Worm (Caenorhabditis elegans): Measurements from ENCODE around the gene C50F4.8.

The C50F4.8 gene

DNA sequence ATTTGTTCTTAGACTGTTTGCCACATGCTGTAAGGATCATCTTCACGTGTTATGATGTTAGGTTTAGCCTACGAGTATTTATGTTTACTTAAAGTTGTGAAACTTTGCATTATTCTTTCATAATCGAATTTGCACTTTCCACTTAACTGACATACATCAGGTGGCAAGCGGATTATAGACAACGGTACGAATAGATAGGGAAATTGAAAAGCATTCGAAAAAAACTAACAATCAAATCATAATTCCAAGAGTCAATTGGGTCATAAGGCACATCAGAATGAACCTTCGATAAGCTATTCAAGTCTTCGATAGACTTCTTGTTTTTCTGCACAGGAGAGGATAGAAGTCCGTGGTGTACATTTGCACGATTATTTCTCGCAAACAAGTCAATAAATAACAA, 26.2 kb downstream of the C50F4.8 start (continued):
- no peak for TF ChIP-seq arid-1 (GFP tag; conservative IDR thresholded peaks at IDR 0.05)

ce11 chrV:9491440-9492160, 27.1 kb downstream of the C50F4.8 start, which contains the start of gene K06A4.7:
Gene K06A4.7 (minus strand): TSS chrV:9491490.
- no peak for TF ChIP-seq daf-16 (GFP tag; optimal IDR thresholded peaks at IDR 0.05)
- peak; percentile 64 for TF ChIP-seq daf-16 (tag; optimal IDR thresholded peaks at IDR 0.05)
- TF ChIP-seq dmd-8 (GFP tag; IDR thresholded peaks at IDR 0.05), result no peak
- peak in 1 of 2 experiments; percentile 33 for TF ChIP-seq mdl-1 (tag; optimal IDR thresholded peaks at IDR 0.05)
- peak in 1 of 2 experiments; percentile 1 for TF ChIP-seq hif-1 (tag; optimal IDR thresholded peaks at IDR 0.05)
- peak; percentile 76 for TF ChIP-seq hlh-11 (tag; optimal IDR thresholded peaks at IDR 0.05)
- TF ChIP-seq dmd-6 (GFP tag; IDR thresholded peaks at IDR 0.05), result peak; percentile 51
- TF ChIP-seq lin-1 (GFP tag; IDR thresholded peaks at IDR 0.05), result 0 out of 2 replicates have a peak, but pooled peaks have one; percentile 17
- no peak for TF ChIP-seq nhr-42 (GFP tag; IDR thresholded peaks at IDR 0.05)
- no peak for TF ChIP-seq ZK337.2 (GFP tag; IDR thresholded peaks at IDR 0.05)
- TF ChIP-seq dve-1 (tag; optimal IDR thresholded peaks at IDR 0.05; ENCODE audit: insufficient read depth), result peak; percentile 21
- TF ChIP-seq snpc-4 (tag; optimal IDR thresholded peaks at IDR 0.05), result no peak
- TF ChIP-seq nhr-28 (tag; optimal IDR thresholded peaks at IDR 0.05), result peak; percentile 48
- peak; percentile 55 for TF ChIP-seq aha-1 (tag)
- TF ChIP-seq cey-2 (tag; optimal IDR thresholded peaks at IDR 0.05; ENCODE audit: borderline replicate concordance, insufficient read depth), result no peak

- TF ChIP-seq lin-1 (GFP tag; IDR thresholded peaks at IDR 0.05) (peak; percentile 45; the same call in 1 of the 2 replicates), lin-13 (GFP tag; optimal IDR thresholded peaks at IDR 0.05) (no peak), dmd-8 (GFP tag; IDR thresholded peaks at IDR 0.05) (no peak), daf-16 (GFP tag; optimal IDR thresholded peaks at IDR 0.05) (no peak), daf-16 (tag; optimal IDR thresholded peaks at IDR 0.05) (peak; percentile 64), dve-1 (tag; optimal IDR thresholded peaks at IDR 0.05; ENCODE audit: insufficient read depth) (peak; percentile 31), hlh-11 (tag; optimal IDR thresholded peaks at IDR 0.05) (peak; percentile 53), tra-1 (GFP tag; IDR thresholded peaks at IDR 0.05) (peak; percentile 18; the same call in 1 of the 2 replicates), mdl-1 (tag; optimal IDR thresholded peaks at IDR 0.05) (peak in 1 of 2 experiments; percentile 38), lin-15B (tag; optimal IDR thresholded peaks at IDR 0.05) (no peak), nhr-28 (tag; optimal IDR thresholded peaks at IDR 0.05) (peak; percentile 13), ZK546.5 (tag; optimal IDR thresholded peaks at IDR 0.05) (no peak), lir-3 (tag; optimal IDR thresholded peaks at IDR 0.05) (no peak), nhr-77 (tag; optimal IDR thresholded peaks at IDR 0.05) (peak; percentile 36), zag-1 (tag; optimal IDR thresholded peaks at IDR 0.05) (no peak), ceh-20 (GFP tag; IDR thresholded peaks at IDR 0.05) (no peak)
These were observed 29.2 kb downstream of the C50F4.8 start, which contains the start of gene K06A4.10 for ce11 chrV:9489411-9489810. Gene K06A4.10 (minus strand): TSS chrV:9489800.

DNA sequence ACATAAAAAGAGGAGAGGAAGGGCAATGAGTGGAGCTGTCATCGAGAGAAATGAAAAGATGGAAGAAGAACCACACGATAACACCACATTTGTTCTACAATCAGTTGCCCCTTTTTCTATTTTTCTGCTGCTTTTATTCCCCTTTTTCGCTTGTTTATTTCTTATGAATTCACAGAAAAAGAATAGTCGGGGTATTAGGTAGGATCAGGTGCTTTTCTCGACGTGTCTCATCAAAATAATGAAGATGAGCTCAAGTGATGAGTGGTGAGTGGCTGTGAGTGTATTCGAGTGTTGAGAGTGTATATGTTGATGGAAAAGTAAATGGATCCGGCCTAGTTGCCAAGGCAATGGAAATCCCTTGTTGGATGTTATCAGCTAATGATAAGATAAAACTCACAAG, 33.2 kb downstream of the C50F4.8 start:
- TF ChIP-seq aha-1 (tag), result peak; percentile 67
- no peak for TF ChIP-seq Y5F2A.4 (GFP tag; optimal IDR thresholded peaks at IDR 0.05)
- TF ChIP-seq duxl-1 (tag; optimal IDR thresholded peaks at IDR 0.05; ENCODE audit: poor library complexity), result no peak
- TF ChIP-seq nhr-11 (tag; optimal IDR thresholded peaks at IDR 0.05), result no peak
- TF ChIP-seq ceh-44 (GFP tag; IDR thresholded peaks at IDR 0.05), result no peak

- 0 out of 2 replicates have a peak, but pooled peaks have one; percentile 19 for TF ChIP-seq ctbp-1 (GFP tag; IDR thresholded peaks at IDR 0.05)
- no peak for TF ChIP-seq hif-1 (tag; optimal IDR thresholded peaks at IDR 0.05)
- TF ChIP-seq nhr-237 (tag; optimal IDR thresholded peaks at IDR 0.05), result no peak
- TF ChIP-seq Y75B8A.6 (GFP tag; IDR thresholded peaks at IDR 0.05), result no peak
- no peak for TF ChIP-seq cey-2 (tag; optimal IDR thresholded peaks at IDR 0.05; ENCODE audit: borderline replicate concordance, insufficient read depth)
- peak; percentile 93 for TF ChIP-seq fkh-10 (GFP tag; optimal IDR thresholded peaks at IDR 0.05)
- TF ChIP-seq ces-1 (GFP tag; optimal IDR thresholded peaks at IDR 0.05), result peak; percentile 62
These were observed 34.9 kb downstream of the C50F4.8 start, which contains the start of gene K06A4.2 for ce11 chrV:9483738-9484256. Gene K06A4.2 (plus strand): TSS chrV:9484206.

Data from whole organism, L4 larva.